Worm (Caenorhabditis elegans): ENCODE data around the gene ark-1.
"Not testable (repeated sequence)": the region's sequence is repeated elsewhere in the genome, so short reads cannot be mapped to it uniquely, and the experiment has no call there.

The ark-1 gene

DNA sequence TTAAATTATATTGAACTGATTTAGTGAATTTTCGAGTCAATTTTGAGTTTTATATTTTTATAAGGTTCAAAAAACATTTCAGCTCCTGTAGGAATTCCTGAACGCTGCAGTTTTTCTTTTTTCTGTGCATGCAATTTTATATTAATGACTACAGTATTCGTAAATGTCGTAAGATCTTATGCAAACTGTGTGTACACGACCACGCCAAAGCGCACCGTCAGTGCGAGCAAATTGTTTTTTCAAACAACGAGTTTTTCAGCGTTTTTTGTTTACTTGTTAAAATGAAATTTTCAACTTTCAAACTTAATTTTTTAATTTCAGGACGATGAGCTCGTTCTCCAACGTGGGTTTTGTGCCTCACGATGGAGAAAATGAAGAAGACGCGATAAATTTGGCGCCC is 9.3 kb upstream of the ark-1 start, which contains the start of gene vha-7 (continued):
- TF ChIP-seq let-526 (GFP tag; IDR thresholded peaks at IDR 0.05), result no peak
- no peak for TF ChIP-seq aptf-2 (GFP tag; conservative IDR thresholded peaks at IDR 0.05)

- not testable (repeated sequence) for TF ChIP-seq F57C9.4, repo-1, T26A5.8 (tag; optimal IDR thresholded peaks at IDR 0.05)
Measured at ce11 chrIV:12639311-12639710, 8.5 kb upstream of the ark-1 start, which contains the start of gene C26H9A.3. TSS of gene C26H9A.3 (minus strand) at chrIV:12639411.

DNA sequence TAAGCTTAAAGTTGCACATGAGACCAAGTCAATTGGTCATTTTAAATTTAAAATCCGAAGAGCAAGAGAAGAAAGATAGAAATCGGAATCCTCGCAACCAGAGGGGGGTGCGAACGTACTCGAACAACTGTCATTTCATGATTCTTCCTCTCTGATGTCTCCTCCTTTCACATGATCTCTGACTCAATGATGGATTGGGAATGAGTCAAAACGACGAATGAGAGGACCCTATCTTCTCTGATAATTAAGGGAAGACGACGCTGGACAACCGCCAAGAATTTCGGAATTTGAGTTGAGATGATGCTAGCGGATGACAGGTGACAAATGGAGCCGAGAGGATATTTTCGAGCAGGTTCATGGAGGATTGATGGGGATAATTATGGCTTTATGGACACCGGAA is 6.5 kb upstream of the ark-1 start:
- no peak for TF ChIP-seq bed-1 (GFP tag; IDR thresholded peaks at IDR 0.05)
- no peak for TF ChIP-seq madf-8 (GFP tag; conservative IDR thresholded peaks at IDR 0.05)
- no peak for TF ChIP-seq ekl-4 (GFP tag; IDR thresholded peaks at IDR 0.05)
- no peak for TF ChIP-seq mxl-1 (tag; optimal IDR thresholded peaks at IDR 0.05)
- no peak for TF ChIP-seq B0019.2 (GFP tag; conservative IDR thresholded peaks at IDR 0.05)
- no peak for TF ChIP-seq nhr-179 (tag; optimal IDR thresholded peaks at IDR 0.05)
- TF ChIP-seq tlf-1 (GFP tag; optimal IDR thresholded peaks at IDR 0.05), result no peak
- no peak for TF ChIP-seq hlh-12 (tag; optimal IDR thresholded peaks at IDR 0.05)
- TF ChIP-seq unc-62 (GFP tag; optimal IDR thresholded peaks at IDR 0.05), result no peak
- TF ChIP-seq F23B12.7 (tag; optimal IDR thresholded peaks at IDR 0.05; ENCODE audit: insufficient read depth), result no peak
- TF ChIP-seq ceh-79 (tag; optimal IDR thresholded peaks at IDR 0.05), result no peak
- TF ChIP-seq egrh-3 (GFP tag; IDR thresholded peaks at IDR 0.05), result no peak
- TF ChIP-seq efl-1 (GFP tag; optimal IDR thresholded peaks at IDR 0.05), result no peak
- TF ChIP-seq rpc-1 (optimal IDR thresholded peaks at IDR 0.05), result no peak
- no peak for TF ChIP-seq rpc-1 (tag; optimal IDR thresholded peaks at IDR 0.05)

DNA sequence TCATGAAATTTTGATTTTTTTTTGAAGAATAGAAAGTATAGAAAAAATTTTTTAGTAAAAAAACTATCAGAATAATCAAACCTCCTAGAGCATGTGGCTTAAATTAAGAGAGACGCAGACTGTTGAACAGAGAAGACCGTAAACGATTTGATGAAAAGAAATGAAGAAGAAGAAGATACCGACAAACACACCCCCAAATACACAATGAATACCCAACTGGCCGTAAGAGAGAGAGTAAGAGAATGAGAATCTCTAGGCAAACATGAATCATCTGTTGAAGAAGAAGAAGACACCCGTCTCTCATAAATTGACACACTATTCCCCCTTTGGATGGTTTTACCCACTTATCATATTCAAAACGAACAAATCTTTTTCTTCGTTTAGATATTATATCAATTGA is 3.0 kb upstream of the ark-1 start:
- TF ChIP-seq dpl-1 (GFP tag; optimal IDR thresholded peaks at IDR 0.05), result no peak
- TF ChIP-seq nfya-1 (tag; optimal IDR thresholded peaks at IDR 0.05; ENCODE audit: borderline replicate concordance, insufficient read depth), result no peak

DNA sequence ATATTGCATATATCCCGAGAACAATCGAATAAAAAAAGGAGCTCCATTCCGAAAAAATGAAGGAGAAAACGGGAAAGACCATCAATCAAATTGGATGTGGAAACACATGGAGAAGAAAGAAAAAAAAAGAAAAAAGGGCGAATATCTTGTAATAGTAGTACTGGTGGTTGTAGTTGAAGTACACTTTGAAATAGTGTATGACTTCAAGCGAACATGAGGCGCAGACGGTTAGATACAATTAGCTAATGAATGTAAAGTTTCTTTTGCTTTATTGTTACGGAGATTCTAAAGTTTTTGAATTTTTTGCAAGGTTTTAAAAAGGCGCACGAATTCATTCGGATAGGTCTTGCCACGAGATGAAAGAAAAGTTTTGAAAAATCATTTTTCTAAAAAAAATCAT is 1.6 kb upstream of the ark-1 start:
- no peak for TF ChIP-seq K11D2.4 (GFP tag; IDR thresholded peaks at IDR 0.05)
- TF ChIP-seq snpc-1.1 (tag; optimal IDR thresholded peaks at IDR 0.05; ENCODE audit: insufficient read depth), result no peak
- no peak for TF ChIP-seq gei-17 (GFP tag; optimal IDR thresholded peaks at IDR 0.05)
- no peak for TF ChIP-seq nhr-27 (tag; optimal IDR thresholded peaks at IDR 0.05)
- TF ChIP-seq atf-7 (tag; optimal IDR thresholded peaks at IDR 0.05), result no peak
- TF ChIP-seq B0261.1 (tag; optimal IDR thresholded peaks at IDR 0.05), result no peak

ce11 chrIV:12621483-12622078 is 9.2 kb downstream of the ark-1 start:
- TF ChIP-seq efl-1 (GFP tag; optimal IDR thresholded peaks at IDR 0.05), result peak; percentile 26
- TF ChIP-seq lir-1 (GFP tag; conservative IDR thresholded peaks at IDR 0.05), result peak; percentile 51; the same call in 1 of the 2 replicates
- TF ChIP-seq dpl-1 (GFP tag; optimal IDR thresholded peaks at IDR 0.05), result peak; percentile 21
- TF ChIP-seq ceh-91 (GFP tag; IDR thresholded peaks at IDR 0.05), result peak; percentile 87
- TF ChIP-seq mcd-1 (GFP tag; IDR thresholded peaks at IDR 0.05), result peak; percentile 63
- TF ChIP-seq attf-3 (GFP tag; conservative IDR thresholded peaks at IDR 0.05), result peak; percentile 99
- TF ChIP-seq snpc-4 (GFP tag; optimal IDR thresholded peaks at IDR 0.05), result peak; percentile 34
- peak in 1 of 4 experiments; percentile 43 for TF ChIP-seq snpc-4 (tag; optimal IDR thresholded peaks at IDR 0.05)
- peak; percentile 25 for TF ChIP-seq athp-1 (tag; optimal IDR thresholded peaks at IDR 0.05)
- peak; percentile 93 for TF ChIP-seq ztf-28 (GFP tag; IDR thresholded peaks at IDR 0.05)
- peak; percentile 70 for TF ChIP-seq B0019.2 (GFP tag; conservative IDR thresholded peaks at IDR 0.05)
- TF ChIP-seq madf-8 (GFP tag; conservative IDR thresholded peaks at IDR 0.05), result peak; percentile 37
- peak; percentile 54 for TF ChIP-seq F33H1.4 (GFP tag; IDR thresholded peaks at IDR 0.05)
- TF ChIP-seq hsf-1 (GFP tag; IDR thresholded peaks at IDR 0.05), result peak; percentile 67
- TF ChIP-seq madf-6 (GFP tag; IDR thresholded peaks at IDR 0.05), result peak; percentile 72
- peak; percentile 58; the same call in 1 of the 2 replicates for TF ChIP-seq bed-2 (GFP tag; IDR thresholded peaks at IDR 0.05)
- peak; percentile 77 for TF ChIP-seq pbrm-1 (GFP tag; IDR thresholded peaks at IDR 0.05)

Data from whole organism, young adult.